Fruit fly (Drosophila melanogaster): Measurements from ENCODE around the gene ttm2.
A peak's percentile ranks its signal among the peaks of the same experiment; 100 is the strongest.

Gene ttm2

DNA sequence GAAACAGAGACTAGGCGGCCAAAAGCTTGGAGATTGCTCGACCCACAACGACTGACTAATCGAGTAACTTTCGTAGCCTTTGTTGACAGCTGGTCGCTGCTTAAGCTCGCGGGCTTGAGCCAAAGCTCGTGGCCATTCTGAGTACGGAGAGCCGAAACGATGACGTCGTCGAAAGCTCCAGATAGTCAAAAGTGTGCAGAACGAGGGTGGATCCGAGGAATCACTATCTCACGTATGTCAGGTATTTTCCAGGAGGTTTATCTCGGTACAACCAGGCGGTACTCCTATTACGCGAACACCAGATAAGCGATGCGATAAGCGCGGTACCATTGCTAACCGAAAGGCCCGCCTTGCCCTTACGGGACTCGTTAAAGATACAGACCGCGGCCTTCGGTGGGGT, 36.7 kb downstream of the ttm2 start (continued):
- TF ChIP-seq CG8359 (GFP tag; optimal IDR thresholded peaks at IDR 0.05; ENCODE audit: borderline replicate concordance) (no peak), ase (GFP tag; IDR thresholded peaks at IDR 0.05) (no peak), CG4424 (GFP tag; optimal IDR thresholded peaks at IDR 0.05) (no peak), stwl (tag; optimal IDR thresholded peaks at IDR 0.05) (no peak), Med (GFP tag) (peak; percentile 28), HmgZ (tag; optimal IDR thresholded peaks at IDR 0.05) (peak; percentile 18), CG14965 (GFP tag; optimal IDR thresholded peaks at IDR 0.05; ENCODE audit: borderline replicate concordance) (no peak), Sin3A (optimal IDR thresholded peaks at IDR 0.05) (no peak), CG14860 (GFP tag; IDR thresholded peaks at IDR 0.05; ENCODE audit: partially characterized antibody) (no peak), fd3F (GFP tag; optimal IDR thresholded peaks at IDR 0.05) (no peak), CG11560 (tag; IDR thresholded peaks at IDR 0.05) (no peak), Oli (tag; optimal IDR thresholded peaks at IDR 0.05) (no peak), row (GFP tag; IDR thresholded peaks at IDR 0.05) (no peak; the same call in 2 of the 3 replicates), NFAT (GFP tag; IDR thresholded peaks at IDR 0.05) (no peak), psq (GFP tag; optimal IDR thresholded peaks at IDR 0.05) (no peak), pan (optimal IDR thresholded peaks at IDR 0.05) (no peak), pan (GFP tag; optimal IDR thresholded peaks at IDR 0.05 in 1 of 2, IDR thresholded peaks at IDR 0.05 in 1 of 2) (no peak), CG12071 (GFP tag; optimal IDR thresholded peaks at IDR 0.05) (no peak), GATAe (GFP tag; conservative IDR thresholded peaks at IDR 0.05) (0 out of 2 replicates have a peak, but pooled peaks have one; percentile 28), unpg (GFP tag; optimal IDR thresholded peaks at IDR 0.05) (no peak), CG10267 (tag; optimal IDR thresholded peaks at IDR 0.05) (no peak), run (tag; optimal IDR thresholded peaks at IDR 0.05) (no peak), wek (GFP tag; optimal IDR thresholded peaks at IDR 0.05) (no peak), Hsf (GFP tag; optimal IDR thresholded peaks at IDR 0.05) (no peak), CG10979 (tag; optimal IDR thresholded peaks at IDR 0.05) (no peak), Meics (GFP tag; optimal IDR thresholded peaks at IDR 0.05) (no peak), z (GFP tag; IDR thresholded peaks at IDR 0.05) (peak; percentile 94), gem (tag; optimal IDR thresholded peaks at IDR 0.05) (no peak), Hand (GFP tag; optimal IDR thresholded peaks at IDR 0.05) (peak; percentile 14), CG12299 (tag; optimal IDR thresholded peaks at IDR 0.05) (no peak), CG3163 (GFP tag; optimal IDR thresholded peaks at IDR 0.05) (no peak), dan (GFP tag; IDR thresholded peaks at IDR 0.05) (no peak), chinmo (GFP tag; IDR thresholded peaks at IDR 0.05; ENCODE audit: partially characterized antibody) (peak; percentile 71; the same call in 3 of the 4 replicates), bigmax (GFP tag; optimal IDR thresholded peaks at IDR 0.05) (no peak), Gsc (GFP tag; IDR thresholded peaks at IDR 0.05) (no peak), CrebB (tag; optimal IDR thresholded peaks at IDR 0.05) (peak; percentile 24), zf30C (GFP tag; optimal IDR thresholded peaks at IDR 0.05) (no peak), schlank (tag; optimal IDR thresholded peaks at IDR 0.05) (no peak), so (GFP tag; IDR thresholded peaks at IDR 0.05) (no peak), dimm (GFP tag; IDR thresholded peaks at IDR 0.05) (no peak), Kr (GFP tag; optimal IDR thresholded peaks at IDR 0.05) (no peak), Trl (optimal IDR thresholded peaks at IDR 0.05) (peak in 1 of 2 experiments; percentile 8), Trl (GFP tag; optimal IDR thresholded peaks at IDR 0.05) (no peak), CG18476 (GFP tag; optimal IDR thresholded peaks at IDR 0.05) (peak; percentile 87), CG1529 (GFP tag; optimal IDR thresholded peaks at IDR 0.05) (no peak), Dp (GFP tag; optimal IDR thresholded peaks at IDR 0.05) (no peak), caup (GFP tag; optimal IDR thresholded peaks at IDR 0.05; ENCODE audit: severe bottlenecking) (no peak), CG3065 (GFP tag; optimal IDR thresholded peaks at IDR 0.05) (no peak), CG4282 (GFP tag; optimal IDR thresholded peaks at IDR 0.05) (no peak), CG33213 (GFP tag; optimal IDR thresholded peaks at IDR 0.05) (no peak), CG7357 (GFP tag; IDR thresholded peaks at IDR 0.05) (no peak), CG6765 (GFP tag; optimal IDR thresholded peaks at IDR 0.05) (no peak)
